Fruit fly (Drosophila melanogaster) whole organism, embryonic: ENCODE measurements around the gene DIP2.

Source experiments
- Aef1 ChIP-seq: fragments of 200-800 bp; sonication (Bioruptor generic); IDR thresholded peaks from 3 replicates; pipeline ENCODE4 v1.3.6; 2022; ENCODE audit warnings: missing biosample characterization, missing genetic modification characterization
- BEAF-32 ChIP-seq: fragments of 200-800 bp; sonication (Bioruptor generic); optimal IDR thresholded peaks from 3 replicates; lab custom pipeline; 2017; ENCODE audit warnings: missing biosample characterization, missing genetic modification characterization, mild to moderate bottlenecking, moderate library complexity, missing genetic modification reagents
- Bdp1 ChIP-seq: fragments of 200-800 bp; sonication (Bioruptor generic); optimal IDR thresholded peaks from 3 replicates; lab custom pipeline; 2016; ENCODE audit warnings: missing biosample characterization, missing genetic modification characterization
- BtbVII ChIP-seq: fragments of 200-800 bp; sonication (Bioruptor generic); optimal IDR thresholded peaks from 3 replicates; lab custom pipeline; 2017; ENCODE audit warnings: missing biosample characterization, mild to moderate bottlenecking, missing genetic modification characterization
- CG10147 ChIP-seq: fragments of 200-800 bp; sonication (Bioruptor generic); optimal IDR thresholded peaks from 2 replicates; lab custom pipeline; 2019; ENCODE audit warnings: missing biosample characterization, mild to moderate bottlenecking, missing genetic modification characterization, moderate library complexity
- CG10366 ChIP-seq: fragments of 200-800 bp; sonication (Bioruptor generic); IDR thresholded peaks from 2 replicates; pipeline ENCODE4 v1.3.6; 2022; ENCODE audit warnings: missing biosample characterization, missing genetic modification characterization
- CG10431 ChIP-seq: fragments of 200-800 bp; sonication (Bioruptor generic); optimal IDR thresholded peaks from 3 replicates; lab custom pipeline; 2018; ENCODE audit warnings: missing biosample characterization, mild to moderate bottlenecking, missing genetic modification characterization
- CG10543 ChIP-seq: fragments of 200-800 bp; sonication (Bioruptor generic); optimal IDR thresholded peaks from 3 replicates; lab custom pipeline; 2017; ENCODE audit warnings: missing biosample characterization, mild to moderate bottlenecking, missing genetic modification characterization, moderate library complexity
- CG14014 ChIP-seq: fragments of 200-800 bp; sonication (Bioruptor generic); IDR thresholded peaks from 2 replicates; pipeline ENCODE4 v1.3.6; 2022; ENCODE audit warnings: missing biosample characterization, missing genetic modification characterization
- CG17829 ChIP-seq: fragments of 200-800 bp; optimal IDR thresholded peaks from 2 replicates; lab custom pipeline; 2019; ENCODE audit warnings: missing biosample characterization, mild to moderate bottlenecking, missing genetic modification characterization, moderate library complexity
- CG2116 ChIP-seq: fragments of 200-800 bp; sonication (Bioruptor generic); optimal IDR thresholded peaks from 3 replicates; lab custom pipeline; 2018; ENCODE audit warnings: missing biosample characterization, mild to moderate bottlenecking, missing genetic modification characterization
- CG3065 ChIP-seq: fragments of 200-800 bp; sonication (Bioruptor generic); optimal IDR thresholded peaks from 2 replicates; lab custom pipeline; 2016; ENCODE audit warnings: missing biosample characterization, missing genetic modification characterization
- CG33213 ChIP-seq: fragments of 200-800 bp; sonication (Bioruptor generic); optimal IDR thresholded peaks from 3 replicates; lab custom pipeline; 2016; ENCODE audit warnings: missing biosample characterization, missing genetic modification characterization
- CG34224 ChIP-seq: fragments of 200-800 bp; sonication (Bioruptor generic); IDR thresholded peaks from 3 replicates; pipeline ENCODE4 v1.3.6; 2022; ENCODE audit warnings: missing biosample characterization, missing genetic modification characterization; ENCODE audit not compliant: partially characterized antibody
- CG34376 ChIP-seq: fragments of 200-800 bp; sonication (Bioruptor generic); optimal IDR thresholded peaks from 2 replicates; lab custom pipeline; 2018; ENCODE audit warnings: missing biosample characterization, mild to moderate bottlenecking, missing genetic modification characterization
- CG4328 ChIP-seq: fragments of 200-800 bp; sonication (Bioruptor generic); optimal IDR thresholded peaks from 3 replicates; lab custom pipeline; 2017; ENCODE audit warnings: missing biosample characterization, missing genetic modification reagents, missing genetic modification characterization
- CG4617 ChIP-seq: fragments of 200-800 bp; sonication (Bioruptor generic); optimal IDR thresholded peaks from 3 replicates; lab custom pipeline; 2016; ENCODE audit warnings: missing biosample characterization, missing genetic modification characterization, borderline replicate concordance
- CG4820 ChIP-seq: fragments of 200-800 bp; sonication (Bioruptor generic); optimal IDR thresholded peaks from 3 replicates; lab custom pipeline; 2016; ENCODE audit warnings: missing biosample characterization, missing genetic modification characterization
- CG8944 ChIP-seq: fragments of 200-800 bp; sonication (Bioruptor generic); optimal IDR thresholded peaks from 3 replicates; lab custom pipeline; 2016; ENCODE audit warnings: missing biosample characterization, missing genetic modification characterization
- Camta ChIP-seq: fragments of 200-800 bp; sonication (Bioruptor generic); optimal IDR thresholded peaks from 2 replicates; lab custom pipeline; 2016; ENCODE audit warnings: missing biosample characterization, missing genetic modification characterization
- Deaf1 ChIP-seq: fragments of 200-800 bp; optimal IDR thresholded peaks from 3 replicates; lab custom pipeline; 2019; ENCODE audit warnings: missing biosample characterization, mild to moderate bottlenecking, missing genetic modification characterization, moderate library complexity
- Dek ChIP-seq: fragments of 200-800 bp; sonication (Bioruptor generic); optimal IDR thresholded peaks from 3 replicates; lab custom pipeline; 2019; ENCODE audit warnings: missing biosample characterization, mild to moderate bottlenecking, missing genetic modification characterization, moderate library complexity
- Hmr ChIP-seq: fragments of 200-800 bp; sonication (Bioruptor generic); optimal IDR thresholded peaks from 3 replicates; lab custom pipeline; 2017; ENCODE audit warnings: mild to moderate bottlenecking, missing biosample characterization, missing genetic modification reagents, missing genetic modification characterization
- Hr3 ChIP-seq: fragments of 200-800 bp; sonication (Bioruptor generic); optimal IDR thresholded peaks from 3 replicates; lab custom pipeline; 2016; ENCODE audit warnings: missing biosample characterization, missing genetic modification characterization
- Hr39 ChIP-seq: fragments of >200 bp; optimal IDR thresholded peaks from 2 replicates; lab custom pipeline; 2017
- Kr ChIP-seq: fragments of 200-800 bp; sonication (Bioruptor generic); optimal IDR thresholded peaks from 2 replicates; lab custom pipeline; 2017; ENCODE audit warnings: missing biosample characterization, mild to moderate bottlenecking, missing genetic modification characterization
- Ptx1 ChIP-seq: fragments of 200-800 bp; sonication (Bioruptor generic); IDR thresholded peaks from 2 replicates; pipeline ENCODE4 v1.3.6; 2022; ENCODE audit warnings: missing biosample characterization, missing genetic modification characterization
- Rfx ChIP-seq: fragments of 200-800 bp; sonication (Bioruptor generic); IDR thresholded peaks from 2 replicates; pipeline ENCODE4 v1.3.6; 2022; ENCODE audit warnings: missing biosample characterization, missing genetic modification characterization
- bowl ChIP-seq: fragments of 200-800 bp; sonication (Bioruptor generic); IDR thresholded peaks from 2 replicates; pipeline ENCODE4 v1.3.6; 2022; ENCODE audit warnings: missing biosample characterization, missing genetic modification characterization
- cg ChIP-seq: fragments of 200-800 bp; sonication (Bioruptor generic); optimal IDR thresholded peaks from 3 replicates; lab custom pipeline; 2019; ENCODE audit warnings: missing biosample characterization, mild to moderate bottlenecking, missing genetic modification characterization, moderate library complexity
- chn ChIP-seq: fragments of 200-800 bp; sonication (Bioruptor generic); optimal IDR thresholded peaks from 2 replicates; lab custom pipeline; 2016; ENCODE audit warnings: missing biosample characterization, missing genetic modification characterization
- corto ChIP-seq: fragments of 200-800 bp; sonication (Bioruptor generic); optimal IDR thresholded peaks from 2 replicates; lab custom pipeline; 2016; ENCODE audit warnings: missing biosample characterization, mild to moderate bottlenecking, missing genetic modification characterization, moderate library complexity
- crol ChIP-seq: fragments of 200-800 bp; sonication (Bioruptor generic); IDR thresholded peaks from 2 replicates; pipeline ENCODE4 v1.3.6; 2022; ENCODE audit warnings: missing biosample characterization, missing genetic modification characterization
- dimm ChIP-seq: fragments of 200-800 bp; sonication (Bioruptor generic); IDR thresholded peaks from 2 replicates; pipeline ENCODE4 v1.3.6; 2022; ENCODE audit warnings: missing biosample characterization, missing genetic modification characterization
- emc ChIP-seq: fragments of 200-800 bp; sonication (Bioruptor generic); optimal IDR thresholded peaks from 2 replicates; lab custom pipeline; 2016; ENCODE audit warnings: missing biosample characterization, missing genetic modification characterization
- fu2 ChIP-seq: fragments of 200-800 bp; sonication (Bioruptor generic); optimal IDR thresholded peaks from 2 replicates; lab custom pipeline; 2016; ENCODE audit warnings: missing biosample characterization, missing genetic modification characterization
- gcm2 ChIP-seq: fragments of 200-800 bp; sonication (Bioruptor generic); optimal IDR thresholded peaks from 2 replicates; lab custom pipeline; 2016; ENCODE audit warnings: missing biosample characterization, missing genetic modification characterization
- gsb ChIP-seq: fragments of 200-800 bp; sonication (Bioruptor generic); IDR thresholded peaks from 2 replicates; pipeline ENCODE4 v1.3.6; 2022; ENCODE audit warnings: missing biosample characterization, missing genetic modification characterization
- gsb-n ChIP-seq: fragments of 200-800 bp; sonication (Bioruptor generic); optimal IDR thresholded peaks from 3 replicates; lab custom pipeline; 2018; ENCODE audit warnings: missing biosample characterization, mild to moderate bottlenecking, missing genetic modification characterization
- ham ChIP-seq: fragments of 200-800 bp; sonication (Bioruptor generic); IDR thresholded peaks from 2 replicates; pipeline ENCODE4 v1.3.6; 2022; ENCODE audit warnings: missing biosample characterization, missing genetic modification characterization
- hkb ChIP-seq, 2 experiments: fragments of 200-800 bp in 1 of 2; fragments of >200 bp in 1 of 2; sonication (Bioruptor generic) in 1 of 2; IDR thresholded peaks in 1 of 2; optimal IDR thresholded peaks in 1 of 2; 2 replicates each; pipeline versions ENCODE4 v1.3.6 to Lab custom; 2017 to 2022; ENCODE audit warnings: missing biosample characterization in 1 of 2, missing genetic modification characterization in 1 of 2
- lilli ChIP-seq: fragments of 200-800 bp; sonication (Bioruptor generic); optimal IDR thresholded peaks from 3 replicates; lab custom pipeline; 2016; ENCODE audit warnings: missing biosample characterization, missing genetic modification characterization
- nerfin-2 ChIP-seq: fragments of 200-800 bp; sonication (Bioruptor generic); IDR thresholded peaks from 2 replicates; pipeline ENCODE4 v1.3.6; 2022; ENCODE audit warnings: missing biosample characterization, missing genetic modification characterization; ENCODE audit not compliant: partially characterized antibody
- pan ChIP-seq, 4 experiments: fragments of >200 bp in 3 of 4; fragments of 200-800 bp in 1 of 4; sonication (Bioruptor generic) in 1 of 4; optimal IDR thresholded peaks in 3 of 4; IDR thresholded peaks in 1 of 4; 2 replicates each; pipeline versions ENCODE4 v1.3.6 to Lab custom; 2017 to 2022; ENCODE audit warnings: missing biosample characterization in 2 of 4, missing genetic modification characterization in 2 of 4, mixed read lengths in 1 of 4
- run ChIP-seq: fragments of 200-800 bp; sonication (Bioruptor generic); optimal IDR thresholded peaks from 3 replicates; lab custom pipeline; 2018; ENCODE audit warnings: missing biosample characterization, mild to moderate bottlenecking, missing genetic modification characterization
- schlank ChIP-seq: fragments of 200-800 bp; sonication (Bioruptor generic); optimal IDR thresholded peaks from 2 replicates; lab custom pipeline; 2018; ENCODE audit warnings: missing biosample characterization, mild to moderate bottlenecking, missing genetic modification characterization
- sens ChIP-seq: fragments of 200-800 bp; sonication (Bioruptor generic); peaks from one replicate; lab custom pipeline; 2016; ENCODE audit warnings: missing biosample characterization, missing genetic modification characterization
- tio ChIP-seq: fragments of 200-800 bp; sonication (Bioruptor generic); optimal IDR thresholded peaks from 2 replicates; lab custom pipeline; 2017; ENCODE audit warnings: missing biosample characterization, missing genetic modification characterization, inconsistent platforms
- yki ChIP-seq: fragments of >200 bp; optimal IDR thresholded peaks from 3 replicates; lab custom pipeline; 2018
- zen2 ChIP-seq: fragments of 200-800 bp; sonication (Bioruptor generic); IDR thresholded peaks from 3 replicates; pipeline ENCODE4 v1.3.6; 2022; ENCODE audit warnings: missing biosample characterization, missing genetic modification characterization; ENCODE audit not compliant: partially characterized antibody

DIP2 gene

dm6 chr3L:246644-247199 is 11.0 kb downstream of the DIP2 start (continued):
- TF ChIP-seq CG10543 (GFP tag; lab: Kevin White, UChicago) (no peak), CG34376 (GFP tag; lab: Kevin White, UChicago) (peak; percentile 52), CG3065 (GFP tag; lab: Kevin White, UChicago) (peak; percentile 24), Bdp1 (peak; percentile 51), BtbVII (GFP tag; lab: Kevin White, UChicago) (no peak), corto (no peak), gsb-n (tag; lab: Kevin White, UChicago) (no peak), CG2116 (GFP tag; lab: Kevin White, UChicago) (peak; percentile 100), CG14014 (GFP tag; lab: Robert Waterston, UW) (peak; percentile 60), Kr (no peak), crol (GFP tag; lab: Robert Waterston, UW) (no peak), CG8944 (GFP tag; lab: Kevin White, UChicago) (no peak), Deaf1 (tag; lab: Kevin White, UChicago) (peak; percentile 100), Camta (GFP tag; lab: Kevin White, UChicago) (peak; percentile 72), schlank (no peak), fu2 (peak; percentile 35), CG4617 (GFP tag; lab: Kevin White, UChicago) (peak; percentile 94), CG33213 (GFP tag; lab: Kevin White, UChicago) (peak; percentile 89), ham (GFP tag; lab: Robert Waterston, UW) (no peak), nerfin-2 (GFP tag; lab: Robert Waterston, UW) (peak; percentile 55), CG10147 (GFP tag; lab: Kevin White, UChicago) (no peak), Dek (tag; lab: Kevin White, UChicago) (no peak), yki (no peak), Hr3 (GFP tag; lab: Kevin White, UChicago) (peak; percentile 2), emc (GFP tag; lab: Kevin White, UChicago) (no peak), Aef1 (peak; percentile 27; the same call in 1 of the 3 replicates), hkb (optimal IDR thresholded peaks at IDR 0.05; lab: Kevin White, UChicago) (no peak), hkb (GFP tag; IDR thresholded peaks at IDR 0.05; lab: Robert Waterston, UW) (peak; percentile 13; the same call in 1 of the 2 replicates), CG4328 (no peak), CG34224 (GFP tag; lab: Robert Waterston, UW) (no peak; the same call in 2 of the 3 replicates), Ptx1 (GFP tag; lab: Robert Waterston, UW) (peak; percentile 22; the same call in 1 of the 2 replicates), lilli (GFP tag; lab: Kevin White, UChicago) (peak; percentile 58), CG10366 (GFP tag; lab: Robert Waterston, UW) (no peak), zen2 (GFP tag; lab: Robert Waterston, UW) (peak; percentile 41; the same call in 2 of the 3 replicates), Rfx (GFP tag; lab: Robert Waterston, UW) (peak; percentile 78; the same call in 1 of the 2 replicates), sens (GFP tag; lab: Kevin White, UChicago) (peak; percentile 79), Hr39 (lab: Kevin White, UChicago) (no peak), dimm (GFP tag; lab: Robert Waterston, UW) (no peak), Hmr (GFP tag; lab: Kevin White, UChicago) (no peak), BEAF-32 (GFP tag; lab: Kevin White, UChicago) (peak; percentile 68), run (tag; lab: Kevin White, UChicago) (no peak), gcm2 (no peak), pan (optimal IDR thresholded peaks at IDR 0.05; lab: Kevin White, UChicago) (no peak), pan (GFP tag; optimal IDR thresholded peaks at IDR 0.05 in 1 of 2, IDR thresholded peaks at IDR 0.05 in 1 of 2) (peak in 1 of 2 experiments; percentile 28), cg (peak; percentile 85), chn (peak; percentile 18), CG17829 (peak; percentile 49), CG10431 (GFP tag; lab: Kevin White, UChicago) (no peak), CG4820 (GFP tag; lab: Kevin White, UChicago) (no peak), gsb (GFP tag; lab: Robert Waterston, UW) (peak; percentile 45; the same call in 1 of the 2 replicates), bowl (GFP tag; lab: Robert Waterston, UW) (no peak), tio (GFP tag; lab: Kevin White, UChicago) (no peak)
